Worm (Caenorhabditis elegans) whole organism, early embryonic: ENCODE results near the gene Y105C5A.10.

Experiments used
- ama-1 ChIP-seq: fragments of 150-350 bp; optimal IDR thresholded peaks from 2 replicates; lab custom pipeline; 2014
- hnd-1 ChIP-seq: sonication (generic microtip); optimal IDR thresholded peaks from 2 replicates; lab custom pipeline; 2016; ENCODE audit warnings: missing genetic modification characterization, missing compliant biosample characterization
- pes-1 ChIP-seq: fragments of 200-800 bp; sonication (Bioruptor generic); IDR thresholded peaks from 2 replicates; pipeline ENCODE4 v1.3.6; 2022; ENCODE audit warnings: missing genetic modification reagents, missing genetic modification characterization, missing compliant biosample characterization

- TF ChIP-seq ama-1 (lab: Kevin White, UChicago) (no peak), hnd-1 (tag; lab: Kevin White, UChicago) (no peak), pes-1 (GFP tag; lab: Robert Waterston, UW) (no peak)
These were observed 42.5 kb upstream of the Y105C5A.10 start for ce11 chrIV:15593078-15593477.
